Worm (Caenorhabditis elegans): ENCODE results near the gene cfap-20.

cfap-20 gene

ce11 chrIII:3534185-3534584, 3.1 kb downstream of the cfap-20 start (continued):
- TF ChIP-seq somi-1 (GFP tag; optimal IDR thresholded peaks at IDR 0.05) (no peak), F23B12.7 (tag; optimal IDR thresholded peaks at IDR 0.05; ENCODE audit: insufficient read depth) (no peak), ztf-25 (GFP tag; IDR thresholded peaks at IDR 0.05) (no peak), dox-1 (GFP tag; IDR thresholded peaks at IDR 0.05) (no peak), Y56A3A.18 (GFP tag; IDR thresholded peaks at IDR 0.05) (no peak), ceh-79 (tag; optimal IDR thresholded peaks at IDR 0.05) (no peak), aptf-2 (GFP tag; conservative IDR thresholded peaks at IDR 0.05) (no peak), sdz-38 (tag; optimal IDR thresholded peaks at IDR 0.05) (no peak), F22D6.2 (tag; optimal IDR thresholded peaks at IDR 0.05) (no peak), bed-2 (GFP tag; IDR thresholded peaks at IDR 0.05) (no peak), atf-7 (tag; optimal IDR thresholded peaks at IDR 0.05) (no peak), nfya-1 (tag; optimal IDR thresholded peaks at IDR 0.05; ENCODE audit: borderline replicate concordance, insufficient read depth) (no peak), nhr-179 (tag; optimal IDR thresholded peaks at IDR 0.05) (no peak), ceh-100 (GFP tag; IDR thresholded peaks at IDR 0.05) (peak; percentile 67), Y67H2A.10 (GFP tag; conservative IDR thresholded peaks at IDR 0.05) (no peak), F39B2.1 (GFP tag; IDR thresholded peaks at IDR 0.05) (no peak), pbrm-1 (GFP tag; IDR thresholded peaks at IDR 0.05) (0 out of 2 replicates have a peak, but pooled peaks have one; percentile 27)

ce11 chrIII:3532035-3532434, 5.3 kb downstream of the cfap-20 start:
- TF ChIP-seq F37B4.10 (GFP tag; IDR thresholded peaks at IDR 0.05) (no peak), egrh-3 (GFP tag; IDR thresholded peaks at IDR 0.05) (no peak), nhr-179 (tag; optimal IDR thresholded peaks at IDR 0.05) (no peak), mcd-1 (GFP tag; IDR thresholded peaks at IDR 0.05) (0 out of 2 replicates have a peak, but pooled peaks have one; percentile 24), attf-5 (GFP tag; optimal IDR thresholded peaks at IDR 0.05) (peak; percentile 28), F52B5.7 (tag; optimal IDR thresholded peaks at IDR 0.05) (no peak), ceh-91 (GFP tag; IDR thresholded peaks at IDR 0.05) (no peak), fkh-3 (tag; optimal IDR thresholded peaks at IDR 0.05) (no peak), hrde-1 (tag; optimal IDR thresholded peaks at IDR 0.05; ENCODE audit: borderline replicate concordance) (no peak), Y67H2A.10 (GFP tag; conservative IDR thresholded peaks at IDR 0.05) (no peak), aptf-2 (GFP tag; conservative IDR thresholded peaks at IDR 0.05) (no peak), tlf-1 (GFP tag; optimal IDR thresholded peaks at IDR 0.05) (no peak), cebp-1 (GFP tag; IDR thresholded peaks at IDR 0.05) (no peak), cebp-1 (tag; optimal IDR thresholded peaks at IDR 0.05) (peak; percentile 40), ceh-27 (GFP tag; optimal IDR thresholded peaks at IDR 0.05) (peak; percentile 48), ceh-58 (GFP tag; IDR thresholded peaks at IDR 0.05) (no peak), egl-44 (GFP tag; IDR thresholded peaks at IDR 0.05) (no peak), snpc-4 (GFP tag; optimal IDR thresholded peaks at IDR 0.05) (no peak), snpc-4 (tag; optimal IDR thresholded peaks at IDR 0.05) (no peak), lsl-1 (GFP tag; optimal IDR thresholded peaks at IDR 0.05) (no peak), ztf-26 (tag; optimal IDR thresholded peaks at IDR 0.05) (no peak), F39B2.1 (GFP tag; IDR thresholded peaks at IDR 0.05) (no peak), D2030.7 (GFP tag; IDR thresholded peaks at IDR 0.05) (no peak), B0261.1 (tag; optimal IDR thresholded peaks at IDR 0.05) (no peak), Y79H2A.3 (GFP tag; conservative IDR thresholded peaks at IDR 0.05) (no peak), somi-1 (GFP tag; optimal IDR thresholded peaks at IDR 0.05) (no peak), tbp1 (GFP tag; optimal IDR thresholded peaks at IDR 0.05) (no peak), F33H1.4 (GFP tag; IDR thresholded peaks at IDR 0.05) (no peak), B0336.3 (GFP tag; IDR thresholded peaks at IDR 0.05) (no peak), zfh-2 (GFP tag; conservative IDR thresholded peaks at IDR 0.05) (peak; percentile 46; the same call in 1 of the 2 replicates), sea-2 (GFP tag; IDR thresholded peaks at IDR 0.05) (no peak), nfya-1 (tag; optimal IDR thresholded peaks at IDR 0.05; ENCODE audit: borderline replicate concordance, insufficient read depth) (no peak), unc-130 (GFP tag; optimal IDR thresholded peaks at IDR 0.05) (no peak), die-1 (tag; optimal IDR thresholded peaks at IDR 0.05) (no peak), F22D6.2 (tag; optimal IDR thresholded peaks at IDR 0.05) (no peak), madf-6 (GFP tag; IDR thresholded peaks at IDR 0.05) (no peak), F49E8.2 (tag; optimal IDR thresholded peaks at IDR 0.05; ENCODE audit: insufficient read depth) (no peak), hmg-1.2 (GFP tag; IDR thresholded peaks at IDR 0.05) (peak; percentile 89)

Measured in whole organism, young adult.